Worm (Caenorhabditis elegans) whole organism, mixed stage, embryonic: ENCODE data around the gene Y2H9A.6.

Source experiments
- M03D4.4 ChIP-seq: sonication (generic microtip); optimal IDR thresholded peaks from 2 replicates; lab custom pipeline; 2017; ENCODE audit warnings: mild to moderate bottlenecking, missing genetic modification characterization, missing compliant biosample characterization
- bed-3 ChIP-seq: fragments of 200-800 bp; sonication (Bioruptor generic); optimal IDR thresholded peaks from 3 replicates; lab custom pipeline; 2018; ENCODE audit warnings: mild to moderate bottlenecking, missing genetic modification characterization, moderate library complexity, missing compliant biosample characterization
- ceh-43 ChIP-seq: fragments of 200-800 bp; sonication (Bioruptor generic); optimal IDR thresholded peaks from 2 replicates; lab custom pipeline; 2018; ENCODE audit warnings: mild to moderate bottlenecking, missing genetic modification characterization, moderate library complexity, missing compliant biosample characterization
- ceh-83 ChIP-seq: fragments of 200-800 bp; sonication (Bioruptor generic); optimal IDR thresholded peaks from 2 replicates; lab custom pipeline; 2018; ENCODE audit warnings: mild to moderate bottlenecking, missing genetic modification characterization, missing compliant biosample characterization
- cnd-1 ChIP-seq: fragments of 200-800 bp; sonication (Bioruptor generic); optimal IDR thresholded peaks from 2 replicates; lab custom pipeline; 2018; ENCODE audit warnings: mild to moderate bottlenecking, missing genetic modification characterization, missing compliant biosample characterization
- drap-1 ChIP-seq: fragments of 200-800 bp; sonication (Bioruptor generic); optimal IDR thresholded peaks from 3 replicates; lab custom pipeline; 2018; ENCODE audit warnings: mild to moderate bottlenecking, missing genetic modification characterization, missing compliant biosample characterization
- elt-1 ChIP-seq: sonication (generic microtip); optimal IDR thresholded peaks from 2 replicates; lab custom pipeline; 2017; ENCODE audit warnings: missing genetic modification characterization, mild to moderate bottlenecking, missing compliant biosample characterization, antibody characterized with exemption, moderate library complexity, borderline replicate concordance; ENCODE audit not compliant: insufficient read depth
- elt-3 ChIP-seq: fragments of 150-350 bp; optimal IDR thresholded peaks from 2 replicates; lab custom pipeline; 2014; ENCODE audit warnings: missing biosample characterization, missing genetic modification characterization
- flh-1 ChIP-seq: fragments of 200-800 bp; sonication (Bioruptor generic); optimal IDR thresholded peaks from 2 replicates; lab custom pipeline; 2018; ENCODE audit warnings: mild to moderate bottlenecking, missing genetic modification characterization, moderate library complexity, missing compliant biosample characterization
- ham-2 ChIP-seq: fragments of 200-800 bp; sonication (Bioruptor generic); optimal IDR thresholded peaks from 2 replicates; lab custom pipeline; 2018; ENCODE audit warnings: mild to moderate bottlenecking, missing genetic modification characterization, missing compliant biosample characterization
- hlh-1 ChIP-seq: fragments of 150-350 bp; optimal IDR thresholded peaks from 2 replicates; lab custom pipeline; 2014; ENCODE audit warnings: missing biosample characterization, missing genetic modification reagents, missing genetic modification characterization
- lin-13 ChIP-seq: fragments of 150-350 bp; optimal IDR thresholded peaks from 2 replicates; lab custom pipeline; 2014; ENCODE audit warnings: missing biosample characterization, missing genetic modification characterization
- lin-32 ChIP-seq: fragments of 200-800 bp; sonication (Bioruptor generic); optimal IDR thresholded peaks from 2 replicates; lab custom pipeline; 2018; ENCODE audit warnings: mild to moderate bottlenecking, missing genetic modification characterization, missing compliant biosample characterization
- lsy-2 ChIP-seq: fragments of 150-350 bp; optimal IDR thresholded peaks from 2 replicates; lab custom pipeline; 2014; ENCODE audit warnings: missing biosample characterization, missing genetic modification characterization
- mab-5 ChIP-seq: fragments of 150-350 bp; optimal IDR thresholded peaks from 2 replicates; lab custom pipeline; 2014; ENCODE audit warnings: missing biosample characterization, missing genetic modification characterization
- mep-1 ChIP-seq: fragments of 150-350 bp; optimal IDR thresholded peaks from 2 replicates; lab custom pipeline; 2017; ENCODE audit warnings: missing biosample characterization, missing genetic modification reagents, missing genetic modification characterization, inconsistent platforms
- mls-2 ChIP-seq: sonication (generic microtip); optimal IDR thresholded peaks from 2 replicates; lab custom pipeline; 2016; ENCODE audit warnings: mild to moderate bottlenecking, missing genetic modification characterization, moderate library complexity, missing compliant biosample characterization
- nhr-12 ChIP-seq: fragments of 150-350 bp; optimal IDR thresholded peaks from 2 replicates; lab custom pipeline; 2014; ENCODE audit warnings: missing biosample characterization, missing genetic modification characterization
- nhr-2 ChIP-seq: fragments of 150-350 bp; optimal IDR thresholded peaks from 2 replicates; lab custom pipeline; 2014; ENCODE audit warnings: missing biosample characterization, missing genetic modification characterization
- nhr-28 ChIP-seq: fragments of 150-350 bp; optimal IDR thresholded peaks from 2 replicates; lab custom pipeline; 2014; ENCODE audit warnings: missing biosample characterization, missing genetic modification characterization
- nhr-76 ChIP-seq: sonication (generic microtip); optimal IDR thresholded peaks from 2 replicates; lab custom pipeline; 2017; ENCODE audit warnings: missing biosample characterization, missing genetic modification characterization
- sem-2 ChIP-seq: fragments of 200-800 bp; sonication (Bioruptor generic); optimal IDR thresholded peaks from 2 replicates; lab custom pipeline; 2018; ENCODE audit warnings: mild to moderate bottlenecking, missing genetic modification characterization, missing compliant biosample characterization
- snpc-4 ChIP-seq: fragments of 150-350 bp; optimal IDR thresholded peaks from 2 replicates; lab custom pipeline; 2014; ENCODE audit warnings: missing biosample characterization, missing genetic modification characterization
- sptf-1 ChIP-seq: sonication (generic microtip); optimal IDR thresholded peaks from 2 replicates; lab custom pipeline; 2017; ENCODE audit warnings: mild to moderate bottlenecking, missing genetic modification characterization, moderate library complexity, missing compliant biosample characterization
- unc-120 ChIP-seq: sonication (generic microtip); optimal IDR thresholded peaks from 2 replicates; lab custom pipeline; 2017; ENCODE audit warnings: missing genetic modification characterization, missing compliant biosample characterization; ENCODE audit not compliant: poor library complexity, severe bottlenecking
- unc-39 ChIP-seq: fragments of 150-350 bp; optimal IDR thresholded peaks from 2 replicates; lab custom pipeline; 2014; ENCODE audit warnings: missing biosample characterization, missing genetic modification characterization
- zip-8 ChIP-seq: fragments of 150-350 bp; optimal IDR thresholded peaks from 2 replicates; lab custom pipeline; 2014; ENCODE audit warnings: missing biosample characterization, missing genetic modification characterization
- ztf-11 ChIP-seq: fragments of 150-350 bp; optimal IDR thresholded peaks from 2 replicates; lab custom pipeline; 2014; ENCODE audit warnings: missing biosample characterization, missing genetic modification characterization

Y2H9A.6 gene

DNA sequence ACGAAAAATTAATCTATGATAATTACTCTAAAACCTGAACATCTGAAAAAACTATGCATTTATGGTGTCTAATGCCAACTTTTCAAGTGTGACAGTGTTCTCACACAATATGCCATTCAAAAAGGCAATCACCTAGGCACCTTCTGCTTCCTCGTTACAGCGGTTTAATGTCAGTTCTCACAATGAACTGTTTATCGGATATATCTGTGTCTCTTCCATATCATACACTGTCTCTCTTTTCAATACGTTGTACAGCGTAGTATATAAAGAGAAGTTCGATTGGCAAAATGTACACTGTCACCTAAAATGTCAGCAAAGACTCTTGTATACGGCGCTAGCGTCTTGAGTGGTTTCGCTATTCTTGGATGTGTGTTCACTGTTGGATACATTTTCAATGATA lies 2.0 kb upstream of the Y2H9A.6 start, which contains the start of gene col-162:
TSS of gene col-162 (plus strand) at position 301 of the 400 bp plus-strand sequence.
- TF ChIP-seq cnd-1 (tag; lab: Kevin White, UChicago) (no peak), mls-2 (tag; lab: Kevin White, UChicago) (no peak), sptf-1 (tag; lab: Kevin White, UChicago) (no peak), lsy-2 (no peak), elt-3 (tag; lab: Kevin White, UChicago) (no peak), flh-1 (GFP tag; lab: Kevin White, UChicago) (no peak), ham-2 (GFP tag; lab: Kevin White, UChicago) (no peak), unc-39 (tag; lab: Kevin White, UChicago) (no peak), nhr-2 (no peak), nhr-28 (no peak), bed-3 (GFP tag; lab: Kevin White, UChicago) (no peak), ztf-11 (no peak), drap-1 (GFP tag; lab: Kevin White, UChicago) (no peak), mep-1 (tag; lab: Kevin White, UChicago) (no peak), lin-32 (no peak), M03D4.4 (tag; lab: Kevin White, UChicago) (no peak), ceh-43 (GFP tag; lab: Kevin White, UChicago) (no peak), nhr-76 (tag; lab: Kevin White, UChicago) (no peak)

- TF ChIP-seq nhr-12 (tag; lab: Kevin White, UChicago), result no peak
- no peak for TF ChIP-seq lin-32
- no peak for TF ChIP-seq mep-1 (tag; lab: Kevin White, UChicago)
- no peak for TF ChIP-seq ceh-83 (GFP tag; lab: Kevin White, UChicago)
- TF ChIP-seq mab-5 (tag; lab: Kevin White, UChicago), result no peak
- no peak for TF ChIP-seq sptf-1 (tag; lab: Kevin White, UChicago)
- no peak for TF ChIP-seq M03D4.4 (tag; lab: Kevin White, UChicago)
- TF ChIP-seq ztf-11, result no peak
- no peak for TF ChIP-seq nhr-76 (tag; lab: Kevin White, UChicago)
These were observed 816 bp upstream of the Y2H9A.6 start for ce11 chrV:13442819-13443218.

DNA sequence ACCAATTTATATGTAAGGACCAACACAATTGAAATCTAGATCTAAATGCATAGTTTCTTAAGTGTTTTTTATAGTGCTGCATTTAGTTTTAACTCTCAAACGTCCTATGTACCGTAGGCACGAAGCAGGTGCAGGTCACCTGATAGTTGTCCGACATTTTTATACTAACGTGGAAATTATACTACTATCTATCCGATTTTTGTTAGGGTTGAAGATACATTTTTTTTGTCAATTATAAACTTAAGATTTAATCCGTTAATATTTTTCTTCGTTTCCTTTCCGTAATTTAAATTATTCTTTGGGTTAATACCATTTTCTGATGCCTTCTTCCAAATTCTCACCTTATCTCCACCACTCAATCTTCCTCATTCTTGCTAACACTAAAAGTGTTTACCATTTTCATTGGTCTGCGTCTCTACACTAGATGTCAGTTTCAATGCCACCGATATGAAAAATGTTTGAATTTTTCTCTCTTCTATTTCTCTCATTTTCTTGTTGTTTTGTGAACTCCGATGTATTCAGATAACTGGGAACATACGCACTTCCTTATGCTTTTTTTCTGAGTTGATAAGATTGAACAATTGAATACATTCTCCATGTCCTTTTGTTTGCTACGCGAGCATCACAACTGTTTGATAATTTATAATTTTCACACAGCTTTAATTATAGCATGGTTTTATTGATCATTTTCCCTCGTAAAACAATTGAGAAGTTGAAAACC lies 1.8 kb downstream of the Y2H9A.6 start, which contains the start of gene Y2H9A.4:
TSS of gene Y2H9A.4 (plus strand) at position 671 of the 721 bp plus-strand sequence.
- no peak for TF ChIP-seq drap-1 (GFP tag; lab: Kevin White, UChicago)
- TF ChIP-seq mab-5 (tag; lab: Kevin White, UChicago), result no peak
- TF ChIP-seq unc-120, result no peak
- TF ChIP-seq snpc-4, result no peak
- TF ChIP-seq sem-2, result no peak
- TF ChIP-seq elt-3 (tag; lab: Kevin White, UChicago), result no peak
- TF ChIP-seq M03D4.4 (tag; lab: Kevin White, UChicago), result no peak
- no peak for TF ChIP-seq zip-8
- TF ChIP-seq lin-32, result no peak
- TF ChIP-seq unc-39 (tag; lab: Kevin White, UChicago), result no peak
- no peak for TF ChIP-seq mep-1 (tag; lab: Kevin White, UChicago)
- TF ChIP-seq, all 35 proteins: peak for 0

DNA sequence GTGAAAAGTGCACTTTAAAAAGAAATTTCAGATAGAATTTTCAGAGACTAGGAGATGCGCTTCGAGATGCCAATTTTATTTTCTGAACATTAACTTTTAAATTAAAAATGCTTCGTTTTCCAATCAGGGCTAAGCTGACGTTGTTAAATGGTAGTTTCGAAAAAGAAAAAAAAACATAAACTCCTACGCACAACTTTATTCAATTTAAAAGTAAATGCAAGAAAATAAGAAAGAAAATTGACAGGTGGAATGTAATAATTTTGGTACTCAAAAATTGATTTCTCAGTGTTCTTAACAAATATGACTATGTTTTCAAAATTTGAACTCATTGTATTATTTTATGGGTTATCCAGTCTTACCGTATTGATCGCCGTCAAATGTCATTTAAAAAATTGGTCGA lies 9.7 kb downstream of the Y2H9A.6 start, which contains the start of gene lurp-2:
TSS of gene lurp-2 (plus strand) at position 301 of the 400 bp plus-strand sequence.
- TF ChIP-seq elt-3 (tag; lab: Kevin White, UChicago), result no peak
- no peak for TF ChIP-seq nhr-12 (tag; lab: Kevin White, UChicago)
- no peak for TF ChIP-seq sptf-1 (tag; lab: Kevin White, UChicago)

DNA sequence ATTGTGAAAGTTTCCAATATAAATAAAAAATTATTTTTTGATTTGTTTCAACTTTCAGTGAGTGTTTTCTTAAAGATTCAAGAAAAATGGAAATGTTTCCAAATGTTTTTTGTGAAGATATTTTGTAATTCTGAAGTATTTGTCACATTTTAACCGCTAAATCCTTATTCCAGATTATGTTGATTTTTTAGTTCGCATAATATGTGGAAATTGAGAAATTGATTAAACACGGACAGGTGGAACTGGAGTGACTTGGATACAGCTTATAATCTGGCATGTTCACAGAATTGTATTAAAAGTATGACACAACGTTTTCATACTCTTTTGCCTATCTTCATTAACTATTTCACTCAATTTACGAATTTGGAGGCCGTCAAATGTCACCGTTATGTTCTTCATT lies 11.8 kb downstream of the Y2H9A.6 start, which contains the start of gene lurp-3:
TSS of gene lurp-3 (plus strand) at position 301 of the 400 bp plus-strand sequence.
- TF ChIP-seq ham-2 (GFP tag; lab: Kevin White, UChicago), result no peak
- TF ChIP-seq flh-1 (GFP tag; lab: Kevin White, UChicago), result no peak
- no peak for TF ChIP-seq mls-2 (tag; lab: Kevin White, UChicago)
- no peak for TF ChIP-seq hlh-1
- no peak for TF ChIP-seq lin-13 (tag; lab: Kevin White, UChicago)
- TF ChIP-seq elt-1 (tag; lab: Kevin White, UChicago), result no peak
- TF ChIP-seq sem-2, result no peak
- TF ChIP-seq nhr-28, result no peak
- TF ChIP-seq cnd-1 (tag; lab: Kevin White, UChicago), result no peak
- no peak for TF ChIP-seq snpc-4
- no peak for TF ChIP-seq lin-32
